Worm (Caenorhabditis elegans) whole organism, L3 larva: ENCODE measurements around the gene nspg-1.
A peak's percentile ranks its signal among the peaks of the same experiment; 100 is the strongest.

ENCODE experiments used
- ZK546.5 ChIP-seq: sonication (generic microtip); optimal IDR thresholded peaks from 2 replicates; lab custom pipeline; 2017; ENCODE audit warnings: missing biosample characterization, missing genetic modification characterization
- aly-2 ChIP-seq: fragments of 150-350 bp; optimal IDR thresholded peaks from 2 replicates; lab custom pipeline; 2014; ENCODE audit warnings: missing biosample characterization, missing genetic modification characterization
- ama-1 ChIP-seq: fragments of 150-350 bp; optimal IDR thresholded peaks from 2 replicates; lab custom pipeline; 2018
- ceh-16 ChIP-seq: sonication (generic microtip); optimal IDR thresholded peaks from 2 replicates; lab custom pipeline; 2017; ENCODE audit warnings: missing biosample characterization, missing genetic modification characterization
- ceh-28 ChIP-seq: fragments of 150-350 bp; optimal IDR thresholded peaks from 2 replicates; lab custom pipeline; 2014; ENCODE audit warnings: missing biosample characterization, missing genetic modification reagents, missing genetic modification characterization
- ceh-82 ChIP-seq: fragments of 150-350 bp; optimal IDR thresholded peaks from 2 replicates; lab custom pipeline; 2014; ENCODE audit warnings: missing biosample characterization, missing genetic modification characterization
- ceh-9 ChIP-seq: sonication (generic microtip); optimal IDR thresholded peaks from 2 replicates; lab custom pipeline; 2018; ENCODE audit warnings: missing biosample characterization, missing genetic modification characterization
- daf-12 ChIP-seq: fragments of 150-350 bp; optimal IDR thresholded peaks from 2 replicates; lab custom pipeline; 2014; ENCODE audit warnings: missing biosample characterization, missing genetic modification reagents, missing genetic modification characterization
- egl-27 ChIP-seq: sonication (generic microtip); optimal IDR thresholded peaks from 4 replicates; lab custom pipeline; 2017; ENCODE audit warnings: missing biosample characterization, missing genetic modification reagents, missing genetic modification characterization
- egl-5 ChIP-seq: fragments of 150-350 bp; optimal IDR thresholded peaks from 2 replicates; lab custom pipeline; 2017; ENCODE audit warnings: missing biosample characterization, missing genetic modification reagents, missing genetic modification characterization, inconsistent platforms
- elt-2 ChIP-seq: sonication (generic microtip); optimal IDR thresholded peaks from 2 replicates; lab custom pipeline; 2016; ENCODE audit warnings: missing genetic modification reagents, mild to moderate bottlenecking, missing genetic modification characterization, missing compliant biosample characterization
- elt-3 ChIP-seq, 3 experiments: fragments of 150-350 bp in 1 of 3; sonication (generic microtip) in 2 of 3; optimal IDR thresholded peaks; 2 replicates in 2 of 3; 4 replicates in 1 of 3; lab custom pipeline; 2014 to 2017; ENCODE audit warnings: missing biosample characterization in 3 of 3, missing genetic modification characterization in 3 of 3
- eor-1 ChIP-seq, 2 experiments: fragments of 150-350 bp; optimal IDR thresholded peaks; 2 replicates each; lab custom pipeline; 2014 to 2018; ENCODE audit warnings: missing biosample characterization in 2 of 2, missing genetic modification characterization in 2 of 2
- fkh-10 ChIP-seq: sonication (generic microtip); optimal IDR thresholded peaks from 2 replicates; lab custom pipeline; 2017; ENCODE audit warnings: missing biosample characterization, missing genetic modification reagents, missing genetic modification characterization
- fkh-2 ChIP-seq: fragments of 150-350 bp; optimal IDR thresholded peaks from 2 replicates; lab custom pipeline; 2014; ENCODE audit warnings: missing biosample characterization, missing genetic modification reagents, missing genetic modification characterization
- fos-1 ChIP-seq: fragments of 150-350 bp; optimal IDR thresholded peaks from 2 replicates; lab custom pipeline; 2014; ENCODE audit warnings: missing biosample characterization, missing genetic modification characterization
- hmg-11 ChIP-seq: sonication (generic microtip); optimal IDR thresholded peaks from 2 replicates; lab custom pipeline; 2016; ENCODE audit warnings: missing genetic modification characterization, missing compliant biosample characterization
- jun-1 ChIP-seq: fragments of 150-350 bp; optimal IDR thresholded peaks from 2 replicates; lab custom pipeline; 2014; ENCODE audit warnings: missing biosample characterization, missing genetic modification reagents, missing genetic modification characterization
- lin-15B ChIP-seq: fragments of 150-350 bp; optimal IDR thresholded peaks from 2 replicates; lab custom pipeline; 2014; ENCODE audit warnings: missing biosample characterization, missing genetic modification characterization
- lin-39 ChIP-seq: fragments of 150-350 bp; optimal IDR thresholded peaks from 2 replicates; lab custom pipeline; 2018; ENCODE audit warnings: missing biosample characterization, missing genetic modification reagents, missing genetic modification characterization
- mdl-1 ChIP-seq: fragments of 150-350 bp; optimal IDR thresholded peaks from 2 replicates; lab custom pipeline; 2014; ENCODE audit warnings: missing biosample characterization, missing genetic modification characterization
- mml-1 ChIP-seq: fragments of 150-350 bp; sonication (generic microtip); optimal IDR thresholded peaks from 3 replicates; lab custom pipeline; 2014; ENCODE audit warnings: missing biosample characterization, missing genetic modification characterization
- nfya-1 ChIP-seq: sonication (generic microtip); optimal IDR thresholded peaks from 2 replicates; lab custom pipeline; 2017; ENCODE audit warnings: missing genetic modification characterization, mild to moderate bottlenecking, missing compliant biosample characterization, antibody characterized with exemption, moderate library complexity; ENCODE audit not compliant: insufficient read depth
- nhr-11 ChIP-seq: fragments of 150-350 bp; optimal IDR thresholded peaks from 2 replicates; lab custom pipeline; 2014; ENCODE audit warnings: missing biosample characterization, missing genetic modification characterization
- nhr-12 ChIP-seq: fragments of 150-350 bp; optimal IDR thresholded peaks from 2 replicates; lab custom pipeline; 2014; ENCODE audit warnings: missing biosample characterization, missing genetic modification characterization
- nhr-23 ChIP-seq: fragments of 150-350 bp; optimal IDR thresholded peaks from 2 replicates; lab custom pipeline; 2014; ENCODE audit warnings: missing biosample characterization, missing genetic modification reagents, missing genetic modification characterization
- nhr-237 ChIP-seq: fragments of 150-350 bp; optimal IDR thresholded peaks from 2 replicates; lab custom pipeline; 2014; ENCODE audit warnings: missing biosample characterization, missing genetic modification characterization
- nhr-25 ChIP-seq: sonication (generic microtip); optimal IDR thresholded peaks from 2 replicates; lab custom pipeline; 2017; ENCODE audit warnings: missing biosample characterization, missing genetic modification characterization
- nhr-28 ChIP-seq: fragments of 150-350 bp; optimal IDR thresholded peaks from 2 replicates; lab custom pipeline; 2014; ENCODE audit warnings: missing biosample characterization, missing genetic modification characterization
- nhr-43 ChIP-seq: sonication (generic microtip); optimal IDR thresholded peaks from 2 replicates; lab custom pipeline; 2016; ENCODE audit warnings: mild to moderate bottlenecking, missing genetic modification characterization, missing compliant biosample characterization; ENCODE audit not compliant: poor library complexity, severe bottlenecking
- nhr-67 ChIP-seq: fragments of 150-350 bp; optimal IDR thresholded peaks from 2 replicates; lab custom pipeline; 2014; ENCODE audit warnings: missing biosample characterization, missing genetic modification characterization
- nhr-77 ChIP-seq: fragments of 150-350 bp; optimal IDR thresholded peaks from 2 replicates; lab custom pipeline; 2014; ENCODE audit warnings: missing biosample characterization, missing genetic modification characterization
- pha-4 ChIP-seq: fragments of 150-350 bp; optimal IDR thresholded peaks from 2 replicates; lab custom pipeline; 2014; ENCODE audit warnings: missing biosample characterization, missing genetic modification reagents, missing genetic modification characterization
- pqm-1 ChIP-seq: fragments of 150-350 bp; optimal IDR thresholded peaks from 2 replicates; lab custom pipeline; 2017; ENCODE audit warnings: missing biosample characterization, missing genetic modification characterization, inconsistent platforms
- sea-2 ChIP-seq: fragments of 150-350 bp; sonication (generic microtip); optimal IDR thresholded peaks from 4 replicates; lab custom pipeline; 2014; ENCODE audit warnings: missing biosample characterization, missing genetic modification reagents, missing genetic modification characterization
- skn-1 ChIP-seq: fragments of 150-350 bp; optimal IDR thresholded peaks from 2 replicates; lab custom pipeline; 2014; ENCODE audit warnings: missing biosample characterization, missing genetic modification characterization
- snpc-4 ChIP-seq: fragments of 150-350 bp; optimal IDR thresholded peaks from 2 replicates; lab custom pipeline; 2014; ENCODE audit warnings: missing biosample characterization, missing genetic modification characterization
- tbx-2 ChIP-seq: sonication (generic microtip); optimal IDR thresholded peaks from 2 replicates; lab custom pipeline; 2016; ENCODE audit warnings: mild to moderate bottlenecking, missing genetic modification characterization, missing compliant biosample characterization
- unc-39 ChIP-seq: sonication (generic microtip); optimal IDR thresholded peaks from 4 replicates; lab custom pipeline; 2017; ENCODE audit warnings: missing biosample characterization, missing genetic modification characterization
- unc-62 ChIP-seq: fragments of 150-350 bp; sonication (generic microtip); optimal IDR thresholded peaks from 4 replicates; lab custom pipeline; 2014; ENCODE audit warnings: missing biosample characterization, missing genetic modification reagents, missing genetic modification characterization
- zag-1 ChIP-seq: fragments of 150-350 bp; optimal IDR thresholded peaks from 2 replicates; lab custom pipeline; 2014; ENCODE audit warnings: missing biosample characterization, missing genetic modification characterization
- ztf-11 ChIP-seq: fragments of 150-350 bp; optimal IDR thresholded peaks from 2 replicates; lab custom pipeline; 2014; ENCODE audit warnings: missing biosample characterization, missing genetic modification characterization
- ztf-4 ChIP-seq: fragments of 150-350 bp; optimal IDR thresholded peaks from 2 replicates; lab custom pipeline; 2014; ENCODE audit warnings: missing biosample characterization, missing genetic modification characterization

nspg-1 gene

ce11 chrV:12819155-12819554 is 48.7 kb downstream of the nspg-1 start:
- TF ChIP-seq nhr-11 (tag; lab: Kevin White, UChicago) (no peak), lin-39 (peak; percentile 84), nfya-1 (tag; lab: Kevin White, UChicago) (peak; percentile 73), fkh-10 (GFP tag; lab: Kevin White, UChicago) (peak; percentile 25), mdl-1 (tag; lab: Kevin White, UChicago) (peak; percentile 36), ama-1 (peak; percentile 24), aly-2 (tag; lab: Kevin White, UChicago) (no peak), lin-15B (tag; lab: Kevin White, UChicago) (peak; percentile 21)

DNA sequence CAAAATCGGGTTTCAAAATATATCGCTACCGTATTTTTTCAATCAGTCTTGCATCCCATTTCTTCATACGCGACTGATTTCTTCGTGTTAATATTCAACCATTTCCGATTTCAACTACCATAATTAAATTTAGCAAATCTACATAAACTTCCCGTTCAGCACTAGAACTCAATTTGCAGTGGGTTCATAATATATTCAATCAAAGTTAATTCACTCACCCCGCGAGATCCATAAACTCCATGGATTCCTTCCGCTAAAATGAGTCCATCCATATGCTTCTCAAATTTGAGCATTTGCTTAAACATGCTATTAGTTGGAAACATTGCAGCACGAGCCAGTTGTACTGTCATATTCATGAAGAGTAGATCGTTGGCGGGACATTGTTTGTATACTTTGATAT is 49.4 kb downstream of the nspg-1 start:
- TF ChIP-seq pqm-1 (tag; lab: Kevin White, UChicago) (no peak), ztf-4 (tag; lab: Kevin White, UChicago) (no peak), ceh-28 (tag; lab: Kevin White, UChicago) (no peak), daf-12 (tag; lab: Kevin White, UChicago) (no peak), nhr-77 (tag; lab: Kevin White, UChicago) (no peak), sea-2 (GFP tag; lab: Kevin White, UChicago) (no peak), ceh-16 (tag; lab: Kevin White, UChicago) (no peak), nhr-12 (tag; lab: Kevin White, UChicago) (no peak), nhr-28 (tag; lab: Kevin White, UChicago) (no peak), ZK546.5 (tag; lab: Kevin White, UChicago) (no peak), egl-27 (no peak), ztf-11 (no peak), nhr-237 (tag; lab: Kevin White, UChicago) (no peak), eor-1 (tag; optimal IDR thresholded peaks at IDR 0.05; lab: Kevin White, UChicago) (no peak), egl-5 (tag; lab: Kevin White, UChicago) (no peak), jun-1 (tag; lab: Kevin White, UChicago) (no peak), ama-1 (no peak), hmg-11 (tag; lab: Kevin White, UChicago) (no peak)

DNA sequence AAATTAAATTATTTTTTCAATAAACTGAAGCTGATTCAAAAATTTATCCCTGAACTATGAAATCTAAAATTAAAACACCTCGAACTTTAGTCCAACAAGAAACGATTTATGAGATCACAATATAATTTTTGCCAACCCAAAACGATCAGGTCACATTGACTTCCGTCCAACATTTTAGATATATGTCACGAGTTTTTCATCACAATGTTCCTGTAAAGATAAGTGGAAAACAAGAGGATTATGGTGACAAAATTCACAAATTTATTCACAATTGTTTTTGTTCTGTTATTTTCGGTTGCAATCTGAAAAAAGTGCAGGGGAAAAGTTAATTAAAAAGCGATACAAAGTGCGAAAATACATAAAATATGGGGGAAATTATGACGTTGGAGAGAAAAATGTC is 51.2 kb downstream of the nspg-1 start:
- TF ChIP-seq nhr-23 (tag; lab: Kevin White, UChicago) = peak; percentile 53
- no peak for TF ChIP-seq nfya-1 (tag; lab: Kevin White, UChicago)
- TF ChIP-seq unc-39 (tag; lab: Kevin White, UChicago) = no peak
- TF ChIP-seq sea-2 (GFP tag; lab: Kevin White, UChicago) = no peak
- TF ChIP-seq nhr-28 (tag; lab: Kevin White, UChicago) = no peak

- TF ChIP-seq fkh-10 (GFP tag; lab: Kevin White, UChicago) (no peak), ceh-28 (tag; lab: Kevin White, UChicago) (no peak), ZK546.5 (tag; lab: Kevin White, UChicago) (no peak), pha-4 (peak; percentile 89), pqm-1 (tag; lab: Kevin White, UChicago) (peak; percentile 33), nhr-43 (tag; lab: Kevin White, UChicago) (no peak)
These were observed 52.5 kb downstream of the nspg-1 start for ce11 chrV:12815386-12815785.

- TF ChIP-seq ceh-9 (tag; lab: Kevin White, UChicago) (no peak), ceh-28 (tag; lab: Kevin White, UChicago) (peak; percentile 38), snpc-4 (tag; lab: Kevin White, UChicago) (peak; percentile 71), hmg-11 (tag; lab: Kevin White, UChicago) (peak; percentile 81), elt-3 (tag; optimal IDR thresholded peaks at IDR 0.05; lab: Kevin White, UChicago) (no peak), ztf-4 (tag; lab: Kevin White, UChicago) (no peak), mml-1 (tag; lab: Kevin White, UChicago) (no peak), fos-1 (tag; lab: Kevin White, UChicago) (no peak), tbx-2 (tag; lab: Kevin White, UChicago) (peak; percentile 50), pha-4 (peak; percentile 75), jun-1 (tag; lab: Kevin White, UChicago) (no peak), elt-2 (tag; lab: Kevin White, UChicago) (no peak), ceh-16 (tag; lab: Kevin White, UChicago) (no peak), aly-2 (tag; lab: Kevin White, UChicago) (no peak), nhr-25 (tag; lab: Kevin White, UChicago) (no peak), nhr-67 (no peak), eor-1 (tag; optimal IDR thresholded peaks at IDR 0.05; lab: Kevin White, UChicago) (no peak), ceh-82 (no peak), ztf-11 (no peak), nhr-237 (tag; lab: Kevin White, UChicago) (no peak), fkh-2 (tag; lab: Kevin White, UChicago) (peak; percentile 32), nhr-28 (tag; lab: Kevin White, UChicago) (no peak), ZK546.5 (tag; lab: Kevin White, UChicago) (no peak), nhr-23 (tag; lab: Kevin White, UChicago) (peak; percentile 17), zag-1 (tag; lab: Kevin White, UChicago) (no peak), skn-1 (tag; lab: Kevin White, UChicago) (peak; percentile 12), egl-5 (tag; lab: Kevin White, UChicago) (no peak), nfya-1 (tag; lab: Kevin White, UChicago) (peak; percentile 80), unc-62 (GFP tag; lab: Kevin White, UChicago) (no peak), nhr-12 (tag; lab: Kevin White, UChicago) (no peak), sea-2 (GFP tag; lab: Kevin White, UChicago) (no peak)
These were observed 53.4 kb downstream of the nspg-1 start for ce11 chrV:12814481-12814882.
